Fruit fly (Drosophila melanogaster) whole organism, embryonic: ENCODE measurements around the gene CG13108.

Experiments
- CG10565 ChIP-seq: fragments of 200-800 bp; sonication (Bioruptor generic); optimal IDR thresholded peaks from 3 replicates; lab custom pipeline; 2016; ENCODE audit warnings: missing biosample characterization, mild to moderate bottlenecking, missing genetic modification characterization
- CG11093 ChIP-seq: fragments of 200-800 bp; sonication (Bioruptor generic); IDR thresholded peaks from 3 replicates; pipeline ENCODE4 v1.3.6; 2022; ENCODE audit warnings: missing biosample characterization, missing genetic modification characterization
- CG11723 ChIP-seq: fragments of 200-800 bp; sonication (Bioruptor generic); optimal IDR thresholded peaks from 2 replicates; lab custom pipeline; 2017; ENCODE audit warnings: missing biosample characterization, mild to moderate bottlenecking, missing genetic modification characterization
- CG12155 ChIP-seq: fragments of 200-800 bp; sonication (Bioruptor generic); optimal IDR thresholded peaks from 3 replicates; lab custom pipeline; 2016; ENCODE audit warnings: missing biosample characterization, missing genetic modification characterization
- CG16813 ChIP-seq: fragments of 200-800 bp; sonication (Bioruptor generic); IDR thresholded peaks from 3 replicates; pipeline ENCODE4 v1.3.6; 2022; ENCODE audit warnings: missing biosample characterization, missing genetic modification characterization; ENCODE audit not compliant: partially characterized antibody
- CG18262 ChIP-seq: fragments of 200-800 bp; optimal IDR thresholded peaks from 3 replicates; lab custom pipeline; 2019; ENCODE audit warnings: missing biosample characterization, mild to moderate bottlenecking, missing genetic modification characterization, moderate library complexity
- CG30020 ChIP-seq: fragments of 200-800 bp; optimal IDR thresholded peaks from 2 replicates; lab custom pipeline; 2019; ENCODE audit warnings: missing biosample characterization, mild to moderate bottlenecking, missing genetic modification characterization, moderate library complexity
- CG3163 ChIP-seq: fragments of 200-800 bp; sonication (Bioruptor generic); optimal IDR thresholded peaks from 3 replicates; lab custom pipeline; 2016; ENCODE audit warnings: missing biosample characterization, missing genetic modification characterization
- CG34422 ChIP-seq: fragments of 200-800 bp; sonication (Bioruptor generic); IDR thresholded peaks from 3 replicates; pipeline ENCODE4 v1.3.6; 2022; ENCODE audit warnings: missing biosample characterization, missing genetic modification characterization
- CG6854 ChIP-seq: fragments of 200-800 bp; sonication (Bioruptor generic); optimal IDR thresholded peaks from 3 replicates; lab custom pipeline; 2017; ENCODE audit warnings: missing biosample characterization, mild to moderate bottlenecking, missing genetic modification characterization
- CG7357 ChIP-seq: fragments of 200-800 bp; sonication (Bioruptor generic); IDR thresholded peaks from 3 replicates; pipeline ENCODE4 v1.3.6; 2022; ENCODE audit warnings: missing biosample characterization, missing genetic modification characterization
- CG8290 ChIP-seq, 3 experiments: fragments of 200-800 bp; sonication (Bioruptor generic); optimal IDR thresholded peaks; 2 replicates each; lab custom pipeline; 2016 to 2019; ENCODE audit warnings: missing biosample characterization in 3 of 3, missing genetic modification characterization in 3 of 3, mild to moderate bottlenecking in 2 of 3, moderate library complexity in 1 of 3
- CG9609 ChIP-seq: fragments of 200-800 bp; sonication (Bioruptor generic); optimal IDR thresholded peaks from 3 replicates; lab custom pipeline; 2016; ENCODE audit warnings: missing biosample characterization, missing genetic modification characterization
- CG9797 ChIP-seq: fragments of 200-800 bp; sonication (Bioruptor generic); optimal IDR thresholded peaks from 3 replicates; lab custom pipeline; 2018; ENCODE audit warnings: missing biosample characterization, mild to moderate bottlenecking, missing genetic modification characterization
- Chrac-16 ChIP-seq: fragments of 200-800 bp; sonication (Bioruptor generic); optimal IDR thresholded peaks from 3 replicates; lab custom pipeline; 2016; ENCODE audit warnings: missing biosample characterization, missing genetic modification characterization
- D ChIP-seq, 2 experiments: fragments of 200-800 bp in 1 of 2; fragments of >200 bp in 1 of 2; sonication (Bioruptor generic) in 1 of 2; optimal IDR thresholded peaks; 2 replicates in 1 of 2; 3 replicates in 1 of 2; lab custom pipeline; 2017; ENCODE audit warnings: mild to moderate bottlenecking in 1 of 2, missing biosample characterization in 1 of 2, missing genetic modification characterization in 1 of 2, missing genetic modification reagents in 1 of 2
- Eip74EF ChIP-seq, 2 experiments: fragments of 200-800 bp in 1 of 2; fragments of >200 bp in 1 of 2; sonication (Bioruptor generic) in 1 of 2; optimal IDR thresholded peaks; 2 replicates each; lab custom pipeline; 2017 to 2019; ENCODE audit warnings: missing biosample characterization in 2 of 2, missing genetic modification characterization in 2 of 2, mild to moderate bottlenecking in 1 of 2, moderate library complexity in 1 of 2
- HLH4C ChIP-seq: fragments of 200-800 bp; sonication (Bioruptor generic); IDR thresholded peaks from 3 replicates; pipeline ENCODE4 v1.3.6; 2022; ENCODE audit warnings: missing biosample characterization, missing genetic modification characterization; ENCODE audit not compliant: partially characterized antibody
- Hey ChIP-seq: fragments of 200-800 bp; sonication (Bioruptor generic); optimal IDR thresholded peaks from 3 replicates; lab custom pipeline; 2018; ENCODE audit warnings: missing biosample characterization, mild to moderate bottlenecking, missing genetic modification characterization
- Hmr ChIP-seq: fragments of 200-800 bp; sonication (Bioruptor generic); optimal IDR thresholded peaks from 3 replicates; lab custom pipeline; 2017; ENCODE audit warnings: mild to moderate bottlenecking, missing biosample characterization, missing genetic modification reagents, missing genetic modification characterization
- MTF-1 ChIP-seq: fragments of 200-800 bp; sonication (Bioruptor generic); optimal IDR thresholded peaks from 2 replicates; lab custom pipeline; 2018; ENCODE audit warnings: missing biosample characterization, mild to moderate bottlenecking, missing genetic modification characterization, borderline replicate concordance
- Nf-YB ChIP-seq: fragments of 200-800 bp; sonication (Bioruptor generic); optimal IDR thresholded peaks from 3 replicates; lab custom pipeline; 2019; ENCODE audit warnings: missing biosample characterization, mild to moderate bottlenecking, missing genetic modification characterization, moderate library complexity
- Optix ChIP-seq: fragments of 200-800 bp; sonication (Bioruptor generic); IDR thresholded peaks from 3 replicates; pipeline ENCODE4 v1.3.6; 2022; ENCODE audit warnings: missing biosample characterization, missing genetic modification characterization
- Sry-δ ChIP-seq: fragments of 200-800 bp; sonication (Bioruptor generic); optimal IDR thresholded peaks from 2 replicates; lab custom pipeline; 2016; ENCODE audit warnings: missing biosample characterization, missing genetic modification characterization
- ab ChIP-seq: fragments of 200-800 bp; sonication (Bioruptor generic); optimal IDR thresholded peaks from 2 replicates; lab custom pipeline; 2016; ENCODE audit warnings: missing biosample characterization, missing genetic modification characterization
- bcd ChIP-seq: fragments of 200-800 bp; sonication (Bioruptor generic); optimal IDR thresholded peaks from 2 replicates; lab custom pipeline; 2017; ENCODE audit warnings: missing biosample characterization, mild to moderate bottlenecking, missing genetic modification characterization
- crc ChIP-seq: fragments of 200-800 bp; sonication (Bioruptor generic); optimal IDR thresholded peaks from 2 replicates; lab custom pipeline; 2016; ENCODE audit warnings: missing biosample characterization, missing genetic modification characterization
- dm ChIP-seq: fragments of 200-800 bp; sonication (Bioruptor generic); optimal IDR thresholded peaks from 3 replicates; lab custom pipeline; 2016; ENCODE audit warnings: missing biosample characterization, missing genetic modification characterization
- dpn ChIP-seq, 2 experiments: fragments of 200-800 bp; sonication (Bioruptor generic); optimal IDR thresholded peaks; 3 replicates each; lab custom pipeline; 2016; ENCODE audit warnings: missing biosample characterization in 2 of 2, missing genetic modification characterization in 2 of 2
- hkb ChIP-seq, 2 experiments: fragments of 200-800 bp in 1 of 2; fragments of >200 bp in 1 of 2; sonication (Bioruptor generic) in 1 of 2; IDR thresholded peaks in 1 of 2; optimal IDR thresholded peaks in 1 of 2; 2 replicates each; pipeline versions ENCODE4 v1.3.6 to Lab custom; 2017 to 2022; ENCODE audit warnings: missing biosample characterization in 1 of 2, missing genetic modification characterization in 1 of 2
- kay ChIP-seq: fragments of 200-800 bp; sonication (Bioruptor generic); optimal IDR thresholded peaks from 2 replicates; lab custom pipeline; 2016; ENCODE audit warnings: missing biosample characterization, missing genetic modification characterization
- nerfin-2 ChIP-seq: fragments of 200-800 bp; sonication (Bioruptor generic); IDR thresholded peaks from 2 replicates; pipeline ENCODE4 v1.3.6; 2022; ENCODE audit warnings: missing biosample characterization, missing genetic modification characterization; ENCODE audit not compliant: partially characterized antibody
- nom ChIP-seq: fragments of 200-800 bp; sonication (Bioruptor generic); optimal IDR thresholded peaks from 2 replicates; lab custom pipeline; 2017; ENCODE audit warnings: missing biosample characterization, missing genetic modification characterization, mild to moderate bottlenecking, moderate library complexity, missing genetic modification reagents
- phol ChIP-seq: fragments of 200-800 bp; sonication (Bioruptor generic); optimal IDR thresholded peaks from 3 replicates; lab custom pipeline; 2018; ENCODE audit warnings: missing biosample characterization, mild to moderate bottlenecking, missing genetic modification characterization, moderate library complexity
- sens-2 ChIP-seq: fragments of 200-800 bp; sonication (Bioruptor generic); IDR thresholded peaks from 2 replicates; pipeline ENCODE4 v1.3.6; 2022; ENCODE audit warnings: missing biosample characterization, missing genetic modification characterization
- yki ChIP-seq: fragments of >200 bp; optimal IDR thresholded peaks from 3 replicates; lab custom pipeline; 2018

CG13108 gene

DNA sequence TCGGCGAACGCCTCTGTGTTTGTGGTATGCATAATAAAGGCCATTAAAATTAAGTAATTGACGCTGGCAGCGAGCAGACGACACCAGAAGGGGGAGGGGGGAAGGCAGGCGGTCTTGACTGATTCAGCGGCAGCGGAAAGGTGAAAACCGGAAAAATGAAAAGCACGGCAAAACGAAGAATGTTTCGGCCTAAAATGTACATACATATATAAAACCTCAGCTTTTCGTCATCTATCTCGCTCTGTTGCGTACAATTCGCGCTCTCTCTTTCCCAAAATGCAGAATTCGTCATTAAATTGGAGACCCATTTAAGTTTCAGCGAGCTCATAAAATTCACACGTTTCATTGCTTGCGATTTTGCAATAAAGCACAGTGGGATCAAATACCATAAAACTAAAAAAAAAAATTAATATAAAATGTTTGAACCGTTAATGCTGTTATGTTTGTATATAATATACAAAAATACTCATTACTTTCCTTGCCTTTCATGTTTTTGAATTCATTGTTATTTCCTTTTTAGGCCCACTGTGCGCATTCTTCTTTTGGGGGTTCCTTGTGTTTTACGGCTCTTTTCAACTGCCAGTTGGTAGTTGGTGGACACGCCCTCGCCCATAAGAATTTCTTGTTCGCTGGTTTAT lies 4.1 kb downstream of the CG13108 start (continued):
- peak; percentile 21 for TF ChIP-seq MTF-1 (GFP tag; lab: Kevin White, UChicago)
- no peak for TF ChIP-seq ab
- peak; percentile 74 for TF ChIP-seq CG18262 (tag; lab: Kevin White, UChicago)
- TF ChIP-seq Sry-δ (GFP tag; lab: Kevin White, UChicago), result no peak
- no peak for TF ChIP-seq CG30020 (tag; lab: Kevin White, UChicago)
- TF ChIP-seq dpn (GFP tag; optimal IDR thresholded peaks at IDR 0.05; lab: Kevin White, UChicago), result peak; percentile 48 to 53
- TF ChIP-seq crc (GFP tag; lab: Kevin White, UChicago), result no peak
- no peak for TF ChIP-seq D (optimal IDR thresholded peaks at IDR 0.05; lab: Kevin White, UChicago)
- TF ChIP-seq D (GFP tag; optimal IDR thresholded peaks at IDR 0.05; lab: Kevin White, UChicago), result peak; percentile 56
- TF ChIP-seq CG12155 (GFP tag; lab: Kevin White, UChicago), result peak; percentile 44
- peak; percentile 74 for TF ChIP-seq phol (tag; lab: Kevin White, UChicago)
- no peak for TF ChIP-seq Hey (tag; lab: Kevin White, UChicago)
- no peak for TF ChIP-seq CG9797 (GFP tag; lab: Kevin White, UChicago)
- TF ChIP-seq sens-2 (GFP tag; lab: Robert Waterston, UW), result peak; percentile 62; the same call in 1 of the 2 replicates
- peak; percentile 56 for TF ChIP-seq Chrac-16
- peak; percentile 3 for TF ChIP-seq CG9609
- peak; percentile 48; the same call in 1 of the 3 replicates for TF ChIP-seq CG11093
- TF ChIP-seq CG16813 (GFP tag; lab: Robert Waterston, UW), result no peak
- peak; percentile 68; the same call in 1 of the 3 replicates for TF ChIP-seq CG34422 (GFP tag; lab: Robert Waterston, UW)
- TF ChIP-seq Optix (GFP tag; lab: Robert Waterston, UW), result no peak; the same call in 2 of the 3 replicates
- no peak for TF ChIP-seq hkb (optimal IDR thresholded peaks at IDR 0.05; lab: Kevin White, UChicago)
- TF ChIP-seq hkb (GFP tag; IDR thresholded peaks at IDR 0.05; lab: Robert Waterston, UW), result peak; percentile 85

DNA sequence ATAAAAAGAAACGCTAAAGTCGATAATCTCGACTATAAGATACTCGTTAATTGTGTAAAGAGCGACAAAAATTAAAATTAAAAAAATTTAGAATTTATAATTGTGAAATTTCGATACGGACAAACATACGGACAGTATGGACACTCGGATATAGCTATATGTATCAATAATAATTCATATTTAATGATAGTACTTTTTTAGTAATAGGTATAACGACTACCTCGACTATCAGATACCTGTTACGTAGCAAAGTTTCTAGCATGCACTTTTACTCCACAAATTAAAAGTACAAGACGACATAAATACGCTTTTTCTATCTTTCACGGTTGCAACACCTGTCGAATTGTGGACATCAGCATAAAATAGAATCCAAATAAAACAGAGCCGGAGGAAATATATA lies 8.8 kb downstream of the CG13108 start:
- TF ChIP-seq Nf-YB (GFP tag; lab: Kevin White, UChicago) (no peak), CG3163 (GFP tag; lab: Kevin White, UChicago) (no peak), Eip74EF (GFP tag; optimal IDR thresholded peaks at IDR 0.05; lab: Kevin White, UChicago) (no peak), CG7357 (no peak), kay (GFP tag; lab: Kevin White, UChicago) (no peak), HLH4C (peak; percentile 52; the same call in 1 of the 3 replicates), CG16813 (GFP tag; lab: Robert Waterston, UW) (peak; percentile 57), nerfin-2 (GFP tag; lab: Robert Waterston, UW) (peak; percentile 50)

DNA sequence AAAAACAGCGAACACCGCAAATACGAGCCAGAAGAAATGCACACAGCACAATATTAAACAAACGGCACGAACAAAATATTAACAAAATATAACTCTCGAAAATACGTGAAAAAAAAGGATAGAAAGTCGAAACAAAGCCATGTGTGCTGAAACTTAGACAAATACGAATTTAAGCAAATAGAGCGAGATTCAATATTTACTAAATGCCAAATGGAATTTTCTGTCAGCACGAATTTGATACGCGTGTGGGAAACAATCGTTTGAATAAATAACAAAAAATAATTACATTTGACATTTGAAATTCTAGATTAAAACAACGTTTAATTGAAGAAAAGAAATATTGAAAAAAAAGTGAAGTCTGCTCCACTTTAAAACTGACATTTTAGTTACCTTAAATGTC lies 9.3 kb downstream of the CG13108 start:
- TF ChIP-seq CG11723 (GFP tag; lab: Kevin White, UChicago), result no peak
- TF ChIP-seq Hmr (GFP tag; lab: Kevin White, UChicago), result no peak
- TF ChIP-seq nom (GFP tag; lab: Kevin White, UChicago), result no peak
- TF ChIP-seq CG8290 (GFP tag; optimal IDR thresholded peaks at IDR 0.05; lab: Kevin White, UChicago), result no peak
- TF ChIP-seq CG8290 (tag; optimal IDR thresholded peaks at IDR 0.05; lab: Kevin White, UChicago), result no peak
- TF ChIP-seq CG9797 (GFP tag; lab: Kevin White, UChicago), result no peak
- no peak for TF ChIP-seq CG10565 (GFP tag; lab: Kevin White, UChicago)
- TF ChIP-seq yki, result no peak
- no peak for TF ChIP-seq dm (GFP tag; lab: Kevin White, UChicago)
- TF ChIP-seq CG6854 (GFP tag; lab: Kevin White, UChicago), result no peak
- no peak for TF ChIP-seq bcd (GFP tag; lab: Kevin White, UChicago)
